Worm (Caenorhabditis elegans): ENCODE data around the gene plc-4.

Gene plc-4

ce11 chrIV:7505866-7506488, 6.5 kb downstream of the plc-4 start (continued):
- peak; percentile 43 for TF ChIP-seq F57C9.4 (tag; optimal IDR thresholded peaks at IDR 0.05)
- TF ChIP-seq hmg-1.2 (GFP tag; IDR thresholded peaks at IDR 0.05), result peak; percentile 50
- TF ChIP-seq athp-1 (tag; optimal IDR thresholded peaks at IDR 0.05), result peak; percentile 52
- TF ChIP-seq ZK185.1 (tag; optimal IDR thresholded peaks at IDR 0.05; ENCODE audit: poor library complexity, severe bottlenecking), result peak; percentile 67
- TF ChIP-seq lir-1 (GFP tag; conservative IDR thresholded peaks at IDR 0.05), result peak; percentile 19; the same call in 1 of the 2 replicates
- TF ChIP-seq B0261.1 (tag; optimal IDR thresholded peaks at IDR 0.05), result no peak
- TF ChIP-seq cebp-2 (GFP tag; IDR thresholded peaks at IDR 0.05), result peak; percentile 79; the same call in 1 of the 2 replicates
- no peak for TF ChIP-seq let-607 (tag; optimal IDR thresholded peaks at IDR 0.05)
- TF ChIP-seq lag-1 (GFP tag; IDR thresholded peaks at IDR 0.05), result no peak
- TF ChIP-seq nhr-179 (tag; optimal IDR thresholded peaks at IDR 0.05), result no peak
- TF ChIP-seq nhr-90 (tag; optimal IDR thresholded peaks at IDR 0.05), result peak; percentile 38
- TF ChIP-seq ekl-4 (GFP tag; IDR thresholded peaks at IDR 0.05), result no peak; the same call in none of the 2 replicates
- no peak for TF ChIP-seq hmg-20 (GFP tag; IDR thresholded peaks at IDR 0.05)
- TF ChIP-seq unc-62 (GFP tag; optimal IDR thresholded peaks at IDR 0.05), result no peak
- peak; percentile 15 for TF ChIP-seq mes-4 (tag; optimal IDR thresholded peaks at IDR 0.05)
- TF ChIP-seq hsf-1 (GFP tag; IDR thresholded peaks at IDR 0.05), result peak; percentile 67
- no peak for TF ChIP-seq ceh-58 (GFP tag; IDR thresholded peaks at IDR 0.05)
- TF ChIP-seq madf-6 (GFP tag; IDR thresholded peaks at IDR 0.05), result peak; percentile 48
- TF ChIP-seq F10E7.11 (tag; optimal IDR thresholded peaks at IDR 0.05), result peak; percentile 36
- no peak for TF ChIP-seq T07F8.4 (tag; optimal IDR thresholded peaks at IDR 0.05)
- TF ChIP-seq ztf-26 (tag; optimal IDR thresholded peaks at IDR 0.05), result peak; percentile 10
- TF ChIP-seq F57A8.1 (GFP tag; optimal IDR thresholded peaks at IDR 0.05), result no peak
- TF ChIP-seq ccch-3 (GFP tag; optimal IDR thresholded peaks at IDR 0.05), result no peak
- TF ChIP-seq C17E4.6 (GFP tag; IDR thresholded peaks at IDR 0.05), result no peak
- peak; percentile 20; the same call in 1 of the 2 replicates for TF ChIP-seq F33H1.4 (GFP tag; IDR thresholded peaks at IDR 0.05)
- no peak for TF ChIP-seq zim-3 (tag; optimal IDR thresholded peaks at IDR 0.05)
- no peak for TF ChIP-seq egl-18 (GFP tag; IDR thresholded peaks at IDR 0.05)
- TF ChIP-seq tbp1 (GFP tag; optimal IDR thresholded peaks at IDR 0.05), result peak; percentile 39
- TF ChIP-seq lin-54 (GFP tag; optimal IDR thresholded peaks at IDR 0.05), result peak; percentile 49
- TF ChIP-seq let-526 (GFP tag; IDR thresholded peaks at IDR 0.05), result peak; percentile 19; the same call in 1 of the 2 replicates
- TF ChIP-seq mel-28 (tag; optimal IDR thresholded peaks at IDR 0.05; ENCODE audit: borderline replicate concordance), result no peak
- TF ChIP-seq aptf-3 (GFP tag; IDR thresholded peaks at IDR 0.05), result no peak
- TF ChIP-seq madf-3 (GFP tag; IDR thresholded peaks at IDR 0.05), result peak; percentile 81; the same call in 1 of the 2 replicates
- no peak for TF ChIP-seq dpl-1 (GFP tag; optimal IDR thresholded peaks at IDR 0.05)
- no peak for TF ChIP-seq F55B11.4 (tag; optimal IDR thresholded peaks at IDR 0.05; ENCODE audit: borderline replicate concordance, insufficient read depth)
- peak; percentile 78 for TF ChIP-seq hrde-1 (tag; optimal IDR thresholded peaks at IDR 0.05; ENCODE audit: borderline replicate concordance)
- no peak for TF ChIP-seq ztf-25 (GFP tag; IDR thresholded peaks at IDR 0.05)
- TF ChIP-seq rec-8 (tag; optimal IDR thresholded peaks at IDR 0.05), result peak in 1 of 2 experiments; percentile 18
- peak; percentile 62 for TF ChIP-seq chd-7 (tag; optimal IDR thresholded peaks at IDR 0.05)
- no peak for TF ChIP-seq aptf-2 (GFP tag; conservative IDR thresholded peaks at IDR 0.05)
- no peak for TF ChIP-seq nhr-80 (tag; optimal IDR thresholded peaks at IDR 0.05)
- TF ChIP-seq nhr-120 (GFP tag; IDR thresholded peaks at IDR 0.05), result no peak
- TF ChIP-seq tlf-1 (GFP tag; optimal IDR thresholded peaks at IDR 0.05), result peak; percentile 77
- TF ChIP-seq T26A5.8 (tag; optimal IDR thresholded peaks at IDR 0.05), result peak; percentile 68
- no peak for TF ChIP-seq cebp-1 (GFP tag; IDR thresholded peaks at IDR 0.05)
- TF ChIP-seq cebp-1 (tag; optimal IDR thresholded peaks at IDR 0.05), result peak; percentile 65
- TF ChIP-seq mxl-1 (tag; optimal IDR thresholded peaks at IDR 0.05), result peak; percentile 39
- no peak for TF ChIP-seq bed-2 (GFP tag; IDR thresholded peaks at IDR 0.05)

Measured in whole organism, young adult.